Worm (Caenorhabditis elegans) whole organism, young adult: ENCODE results near the gene pho-5.

Experiments
- F55B11.4 ChIP-seq: sonication (generic microtip); optimal IDR thresholded peaks from 2 replicates; lab custom pipeline; 2016; ENCODE audit warnings: missing compliant biosample characterization, missing genetic modification characterization, borderline replicate concordance; ENCODE audit not compliant: insufficient read depth
- him-1 ChIP-seq: sonication (generic microtip); optimal IDR thresholded peaks from 2 replicates; lab custom pipeline; 2016; ENCODE audit warnings: missing genotype, missing genetic modification reagents, missing genetic modification characterization, missing compliant biosample characterization
- snpc-4 ChIP-seq, 5 experiments: fragments of 150-350 bp in 1 of 5; sonication (generic microtip) in 4 of 5; optimal IDR thresholded peaks; 2 replicates each; lab custom pipeline; 2014 to 2018; ENCODE audit warnings: missing genetic modification characterization in 5 of 5, missing biosample characterization in 3 of 5, antibody characterized with exemption in 2 of 5, mild to moderate bottlenecking in 2 of 5, missing compliant biosample characterization in 2 of 5, missing genotype in 2 of 5, moderate library complexity in 2 of 5, missing genetic modification reagents in 1 of 5

ce11 chrIII:7234148-7234547 is 51.5 kb downstream of the pho-5 start, which contains the start of gene ndus-8:
- TF ChIP-seq F55B11.4 (no peak), snpc-4 (GFP tag; optimal IDR thresholded peaks at IDR 0.05; lab: Kevin White, UChicago) (no peak), snpc-4 (tag; optimal IDR thresholded peaks at IDR 0.05; lab: Kevin White, UChicago) (peak in 3 of 4 experiments; percentile 23 to 81 (median 42)), him-1 (no peak)
